Fruit fly (Drosophila melanogaster) whole organism, adult: Measurements from ENCODE around the gene Cortactin.

Source experiments
- CG11617 ChIP-seq: fragments of 200-800 bp; sonication (Bioruptor generic); optimal IDR thresholded peaks from 2 replicates; lab custom pipeline; 2017; ENCODE audit warnings: mild to moderate bottlenecking, missing biosample characterization, missing genetic modification reagents, missing genetic modification characterization
- CG12768 ChIP-seq: fragments of 200-800 bp; sonication (Bioruptor generic); optimal IDR thresholded peaks from 2 replicates; lab custom pipeline; 2017; ENCODE audit warnings: missing biosample characterization, missing genetic modification characterization, mild to moderate bottlenecking, moderate library complexity, missing genetic modification reagents
- CG14711 ChIP-seq: fragments of 200-800 bp; sonication (Bioruptor generic); optimal IDR thresholded peaks from 2 replicates; lab custom pipeline; 2018; ENCODE audit warnings: missing biosample characterization, mild to moderate bottlenecking, missing genetic modification characterization, moderate library complexity
- CG1620 ChIP-seq: fragments of 200-800 bp; sonication (Bioruptor generic); optimal IDR thresholded peaks from 2 replicates; lab custom pipeline; 2016; ENCODE audit warnings: missing biosample characterization, missing genetic modification characterization
- CG33017 ChIP-seq: fragments of 200-800 bp; sonication (Bioruptor generic); optimal IDR thresholded peaks from 2 replicates; lab custom pipeline; 2018; ENCODE audit warnings: missing biosample characterization, mild to moderate bottlenecking, missing genetic modification characterization, moderate library complexity
- CG5204 ChIP-seq: fragments of 200-800 bp; sonication (Bioruptor generic); optimal IDR thresholded peaks from 2 replicates; lab custom pipeline; 2016; ENCODE audit warnings: missing biosample characterization, missing genetic modification characterization
- CG7045 ChIP-seq: fragments of 200-800 bp; sonication (Bioruptor generic); optimal IDR thresholded peaks from 2 replicates; lab custom pipeline; 2017; ENCODE audit warnings: missing biosample characterization, mild to moderate bottlenecking, missing genetic modification characterization
- CG7101 ChIP-seq: fragments of 200-800 bp; sonication (Bioruptor generic); optimal IDR thresholded peaks from 2 replicates; lab custom pipeline; 2018; ENCODE audit warnings: missing biosample characterization, mild to moderate bottlenecking, missing genetic modification characterization, moderate library complexity
- Clk ChIP-seq: fragments of 200-800 bp; sonication (Bioruptor generic); optimal IDR thresholded peaks from 2 replicates; lab custom pipeline; 2017; ENCODE audit warnings: missing biosample characterization, missing genetic modification characterization
- Crg-1 ChIP-seq: fragments of 200-800 bp; sonication (Bioruptor generic); optimal IDR thresholded peaks from 2 replicates; lab custom pipeline; 2016; ENCODE audit warnings: missing biosample characterization, missing genetic modification characterization
- Hr96 ChIP-seq: fragments of 200-800 bp; sonication (Bioruptor generic); optimal IDR thresholded peaks from 2 replicates; lab custom pipeline; 2016; ENCODE audit warnings: missing biosample characterization, missing genetic modification characterization
- Mnt ChIP-seq: fragments of 200-800 bp; sonication (Bioruptor generic); optimal IDR thresholded peaks from 2 replicates; lab custom pipeline; 2016; ENCODE audit warnings: missing biosample characterization, mild to moderate bottlenecking, missing genetic modification characterization
- bab1 ChIP-seq: fragments of 200-800 bp; sonication (Bioruptor generic); optimal IDR thresholded peaks from 3 replicates; lab custom pipeline; 2019; ENCODE audit warnings: missing biosample characterization, mild to moderate bottlenecking, missing genetic modification characterization, moderate library complexity
- cic ChIP-seq: fragments of 200-800 bp; sonication (Bioruptor generic); optimal IDR thresholded peaks from 2 replicates; lab custom pipeline; 2017; ENCODE audit warnings: missing biosample characterization, mild to moderate bottlenecking, missing genetic modification characterization, moderate library complexity
- cnc ChIP-seq, 2 experiments: fragments of >200 bp; optimal IDR thresholded peaks; 2 replicates each; lab custom pipeline; 2017
- kay ChIP-seq: fragments of 200-800 bp; sonication (Bioruptor generic); peaks from one replicate; lab custom pipeline; 2016; ENCODE audit warnings: missing biosample characterization, missing genetic modification characterization, borderline replicate concordance
- ovo ChIP-seq: fragments of 200-800 bp; sonication (Bioruptor generic); optimal IDR thresholded peaks from 2 replicates; lab custom pipeline; 2016; ENCODE audit warnings: missing biosample characterization, missing genetic modification characterization
- pad ChIP-seq: fragments of 200-800 bp; sonication (Bioruptor generic); optimal IDR thresholded peaks from 3 replicates; lab custom pipeline; 2017; ENCODE audit warnings: missing biosample characterization, missing genetic modification characterization, mild to moderate bottlenecking, moderate library complexity, missing genetic modification reagents
- tj ChIP-seq: fragments of 200-800 bp; sonication (Bioruptor generic); optimal IDR thresholded peaks from 3 replicates; lab custom pipeline; 2017; ENCODE audit warnings: missing biosample characterization, mild to moderate bottlenecking, missing genetic modification characterization, moderate library complexity
- toe ChIP-seq: fragments of 200-800 bp; sonication (Bioruptor generic); optimal IDR thresholded peaks from 2 replicates; lab custom pipeline; 2016; ENCODE audit warnings: missing biosample characterization, missing genetic modification characterization

The Cortactin gene

DNA sequence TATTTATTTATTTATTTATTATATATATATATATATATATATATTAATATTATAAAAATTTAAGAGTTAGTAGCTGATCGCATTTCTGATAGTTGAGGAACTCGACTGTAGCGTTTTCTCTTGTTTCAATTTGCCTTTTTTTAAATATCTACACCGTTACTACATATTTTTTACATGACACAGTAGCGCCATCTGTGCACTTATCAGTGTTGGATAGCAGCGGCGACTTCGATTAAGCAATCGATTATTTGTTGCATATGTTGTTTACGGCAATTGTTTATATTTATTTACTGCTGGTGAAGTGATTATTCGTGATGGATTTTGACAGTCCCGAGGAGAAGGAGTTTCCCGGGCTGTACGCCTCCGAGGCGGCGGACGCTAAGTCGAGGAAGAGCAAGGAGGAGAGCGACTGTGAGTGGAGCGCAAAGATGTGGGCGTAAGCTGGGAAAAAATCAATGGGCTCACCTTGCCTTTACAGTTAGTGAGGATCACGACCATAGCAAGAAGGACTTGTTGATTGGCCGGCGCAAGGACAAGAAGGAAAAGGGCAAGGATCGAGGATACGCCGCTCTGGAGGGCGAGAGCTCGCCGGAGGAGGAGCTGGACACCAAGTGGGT is 46.7 kb downstream of the Cortactin start, which contains the start of gene Rlip:
Gene Rlip, plus strand, starts transcription at position 221 of the 617 bp plus-strand sequence.
- TF ChIP-seq CG14711: peak; percentile 43
- TF ChIP-seq tj (GFP tag; lab: Kevin White, UChicago): no peak
- peak; percentile 48 for TF ChIP-seq bab1
- peak; percentile 37 for TF ChIP-seq CG7045 (GFP tag; lab: Kevin White, UChicago)
- no peak for TF ChIP-seq Mnt
- no peak for TF ChIP-seq CG11617 (GFP tag; lab: Kevin White, UChicago)
- TF ChIP-seq Hr96 (GFP tag; lab: Kevin White, UChicago): peak; percentile 46
- TF ChIP-seq CG33017 (tag; lab: Kevin White, UChicago): no peak
- peak; percentile 57 for TF ChIP-seq toe (GFP tag; lab: Kevin White, UChicago)
- TF ChIP-seq CG1620 (GFP tag; lab: Kevin White, UChicago): peak; percentile 2
- peak; percentile 57 for TF ChIP-seq pad
- no peak for TF ChIP-seq Clk (GFP tag; lab: Kevin White, UChicago)
- peak; percentile 36 for TF ChIP-seq CG7101 (tag; lab: Kevin White, UChicago)
- TF ChIP-seq CG12768 (GFP tag; lab: Kevin White, UChicago): peak; percentile 32
- no peak for TF ChIP-seq cic (GFP tag; lab: Kevin White, UChicago)
- TF ChIP-seq Crg-1: peak; percentile 26
- TF ChIP-seq cnc (optimal IDR thresholded peaks at IDR 0.05; lab: Kevin White, UChicago): no peak
- TF ChIP-seq kay: peak; percentile 77
- TF ChIP-seq ovo (GFP tag; lab: Kevin White, UChicago): no peak
- TF ChIP-seq CG5204 (GFP tag; lab: Kevin White, UChicago): peak; percentile 10

DNA sequence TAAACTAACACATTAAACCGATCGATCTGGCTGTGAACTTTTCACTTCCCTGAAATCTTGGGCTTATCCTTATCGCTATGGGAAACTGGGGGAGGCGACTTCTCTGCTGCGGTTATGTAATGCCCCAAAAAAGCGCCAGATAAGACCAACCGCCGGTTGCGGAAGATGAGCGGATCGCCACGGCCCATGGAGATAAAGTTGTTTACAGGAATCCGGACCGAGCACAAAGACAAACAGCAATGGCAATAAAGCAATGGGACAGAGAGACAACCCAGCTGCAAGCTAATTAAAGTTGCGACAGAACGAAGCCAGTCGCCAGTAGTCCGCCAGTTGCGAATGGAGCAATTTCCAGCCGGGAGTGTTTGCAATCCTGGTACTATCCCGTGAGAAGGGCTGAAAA is 48.6 kb downstream of the Cortactin start, which contains the start of gene CG5697:
Gene CG5697, plus strand, starts transcription at position 314 of the 400 bp plus-strand sequence.
- TF ChIP-seq CG11617 (GFP tag; lab: Kevin White, UChicago) (peak; percentile 28), Crg-1 (no peak), CG14711 (no peak), CG5204 (GFP tag; lab: Kevin White, UChicago) (no peak), cic (GFP tag; lab: Kevin White, UChicago) (peak; percentile 79), toe (GFP tag; lab: Kevin White, UChicago) (no peak), bab1 (no peak), cnc (optimal IDR thresholded peaks at IDR 0.05; lab: Kevin White, UChicago) (no peak), CG33017 (tag; lab: Kevin White, UChicago) (no peak), Clk (GFP tag; lab: Kevin White, UChicago) (no peak), Mnt (peak; percentile 49), CG7101 (tag; lab: Kevin White, UChicago) (no peak), Hr96 (GFP tag; lab: Kevin White, UChicago) (no peak), pad (no peak), CG7045 (GFP tag; lab: Kevin White, UChicago) (peak; percentile 7), kay (peak; percentile 86), CG1620 (GFP tag; lab: Kevin White, UChicago) (peak; percentile 0), tj (GFP tag; lab: Kevin White, UChicago) (no peak), ovo (GFP tag; lab: Kevin White, UChicago) (peak; percentile 17), CG12768 (GFP tag; lab: Kevin White, UChicago) (peak; percentile 35)

DNA sequence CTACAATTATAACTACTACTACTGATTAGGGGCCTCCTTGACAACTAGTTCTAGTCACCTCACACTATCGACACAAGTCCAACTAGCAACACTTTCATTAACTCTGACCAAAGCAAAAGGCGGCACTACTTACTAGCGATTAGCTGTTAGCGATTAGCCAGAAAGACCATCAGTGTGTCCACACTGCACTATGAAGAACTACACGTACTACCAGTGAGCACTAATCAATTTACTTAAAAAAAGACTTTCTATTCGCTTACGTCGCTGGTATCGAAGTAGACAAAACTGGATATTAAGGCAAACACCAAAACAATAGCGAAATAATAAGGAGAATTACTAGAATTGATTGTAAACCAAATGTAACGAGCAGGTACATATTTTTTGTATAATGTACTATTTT is 50.5 kb downstream of the Cortactin start:
- TF ChIP-seq CG7045 (GFP tag; lab: Kevin White, UChicago): no peak
- no peak for TF ChIP-seq CG33017 (tag; lab: Kevin White, UChicago)
- TF ChIP-seq toe (GFP tag; lab: Kevin White, UChicago): no peak
